Fruit fly (Drosophila melanogaster) whole organism, larva: ENCODE data around the gene mtgo.
A peak's percentile ranks its signal among the peaks of the same experiment; 100 is the strongest.

ENCODE experiments used
- noc ChIP-seq: fragments of 200-800 bp; sonication (Bioruptor generic); optimal IDR thresholded peaks from 3 replicates; lab custom pipeline; 2019; ENCODE audit warnings: missing biosample characterization, mild to moderate bottlenecking, missing genetic modification characterization, moderate library complexity

Gene mtgo

dm6 chr2L:16620384-16620908 lies 75.6 kb downstream of the mtgo start:
- TF ChIP-seq noc (tag; lab: Kevin White, UChicago): no peak

dm6 chr2L:16621460-16621859 lies 76.6 kb downstream of the mtgo start:
- no peak for TF ChIP-seq noc (tag; lab: Kevin White, UChicago)

DNA sequence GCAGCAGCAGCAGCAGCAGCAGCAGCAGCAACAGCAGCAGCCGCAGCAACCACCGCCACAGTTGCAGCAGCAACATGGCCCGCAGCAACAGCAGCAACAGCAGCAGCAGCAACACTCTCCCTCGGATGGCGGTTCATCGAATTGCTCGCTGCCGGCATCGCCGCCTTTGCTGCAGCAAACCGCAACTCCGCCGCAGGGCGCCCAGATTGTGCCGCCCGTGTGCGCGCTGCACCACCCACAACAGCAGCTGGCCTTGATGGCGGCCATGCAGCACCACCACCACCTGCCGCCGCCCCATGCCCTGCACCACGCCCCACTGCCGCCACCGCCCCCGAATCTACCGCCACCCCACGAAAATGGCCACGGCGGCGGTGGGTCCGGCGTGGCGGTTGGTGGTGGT lies 77.3 kb downstream of the mtgo start:
- TF ChIP-seq noc (tag; lab: Kevin White, UChicago): no peak

DNA sequence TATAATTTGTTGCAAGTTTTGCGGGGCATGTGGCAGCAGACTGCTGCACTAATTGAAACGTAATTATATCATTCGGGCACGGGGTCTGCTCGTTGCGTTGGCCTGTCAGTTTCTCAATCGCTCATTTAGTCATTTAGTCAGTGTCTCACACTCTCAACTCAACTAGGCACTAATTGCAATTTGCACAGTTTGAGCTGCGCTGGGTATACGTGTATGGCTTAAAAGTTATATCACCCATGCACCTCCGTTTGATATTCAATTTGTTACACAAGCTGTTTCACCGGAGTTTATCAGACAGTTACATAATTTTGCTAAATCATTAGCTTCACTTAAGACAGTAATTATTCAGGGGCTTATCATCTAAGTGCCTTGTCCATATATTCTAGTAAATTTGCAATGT lies 83.1 kb downstream of the mtgo start:
- no peak for TF ChIP-seq noc (tag; lab: Kevin White, UChicago)

DNA sequence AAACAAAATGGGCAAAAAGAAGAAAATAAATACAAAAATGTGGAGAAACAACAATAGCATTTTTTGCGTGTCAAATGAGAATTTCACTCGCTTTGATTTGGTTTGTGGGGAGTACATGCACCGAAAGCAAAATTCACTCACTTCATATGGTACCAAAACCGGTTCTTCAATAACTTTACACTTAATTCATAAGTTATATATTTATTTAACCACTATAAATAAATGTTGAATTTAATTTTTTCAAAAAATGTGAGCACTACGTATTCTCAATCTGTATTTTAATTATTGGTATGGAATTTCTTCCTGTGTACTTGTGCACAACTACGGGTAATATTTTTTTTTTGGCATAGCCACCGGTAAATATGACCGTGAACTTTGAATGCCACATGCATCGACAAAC lies 84.4 kb downstream of the mtgo start:
- TF ChIP-seq noc (tag; lab: Kevin White, UChicago): no peak

DNA sequence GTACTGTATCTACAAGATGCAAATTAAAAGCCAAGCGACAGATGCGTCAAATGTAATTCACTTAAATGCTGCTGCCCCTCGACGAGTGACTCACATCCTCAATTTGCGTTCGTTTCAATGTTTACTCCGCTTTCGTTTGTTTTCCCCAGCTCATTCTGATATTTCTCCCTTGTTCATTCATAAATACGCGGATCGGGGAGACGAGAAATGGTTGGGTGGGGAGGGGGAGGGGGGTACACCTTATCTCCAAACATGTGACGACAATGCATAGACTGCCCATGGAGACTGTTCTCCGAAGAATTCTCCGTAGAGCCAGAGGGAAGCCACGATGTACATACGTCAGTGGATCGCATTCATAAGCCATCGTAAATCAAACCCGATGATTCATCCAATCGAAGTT lies 92.5 kb downstream of the mtgo start:
- TF ChIP-seq noc (tag; lab: Kevin White, UChicago): no peak

DNA sequence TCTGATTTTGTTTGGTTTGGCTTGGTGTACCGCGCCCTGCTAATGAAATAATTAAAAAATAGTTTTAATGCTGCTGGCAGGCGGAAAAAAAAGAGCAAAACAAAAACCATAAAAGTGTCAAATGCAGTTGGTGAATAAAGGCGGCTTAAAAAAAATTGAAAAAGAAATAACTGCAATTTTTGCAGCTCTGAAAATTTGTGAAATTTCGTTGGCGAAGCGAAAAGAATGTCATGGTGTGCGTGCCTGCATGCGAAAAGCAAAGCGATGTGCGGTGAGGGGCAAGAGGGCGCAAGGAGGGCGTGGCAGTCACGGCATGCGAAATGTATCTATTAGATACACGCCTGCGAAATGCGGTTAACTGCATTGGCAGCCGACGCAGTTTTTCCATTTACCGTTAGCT lies 93.5 kb downstream of the mtgo start:
- no peak for TF ChIP-seq noc (tag; lab: Kevin White, UChicago)

DNA sequence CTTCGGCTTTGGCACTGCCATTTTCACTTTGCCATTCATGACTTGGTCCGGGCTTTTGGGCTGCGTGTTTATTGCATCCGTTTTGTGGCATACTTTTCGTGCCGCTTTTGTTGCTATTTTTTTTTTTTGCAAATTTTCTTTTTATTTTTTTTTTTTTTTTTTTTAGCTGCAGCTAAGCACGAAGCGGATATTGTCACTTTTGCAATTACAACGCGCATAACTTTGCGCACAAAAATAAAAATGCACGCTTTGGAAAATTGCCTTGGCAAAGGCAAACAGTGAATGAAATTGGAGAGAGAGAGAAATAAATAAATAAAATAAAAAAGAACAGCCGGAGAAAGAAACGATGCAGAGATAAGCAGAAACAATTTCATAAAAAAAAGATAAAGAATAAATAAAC lies 96.0 kb downstream of the mtgo start:
- no peak for TF ChIP-seq noc (tag; lab: Kevin White, UChicago)

dm6 chr2L:16643445-16643844 lies 98.6 kb downstream of the mtgo start:
- TF ChIP-seq noc (tag; lab: Kevin White, UChicago): no peak

- peak; percentile 60 for TF ChIP-seq noc (tag; lab: Kevin White, UChicago)
Observed at dm6 chr2L:16643961-16644360, 99.1 kb downstream of the mtgo start.

- TF ChIP-seq noc (tag; lab: Kevin White, UChicago): no peak
Observed at dm6 chr2L:16645479-16646302, 100.9 kb downstream of the mtgo start.

- TF ChIP-seq noc (tag; lab: Kevin White, UChicago): no peak
Observed at dm6 chr2L:16647773-16648172, 103.0 kb downstream of the mtgo start.

DNA sequence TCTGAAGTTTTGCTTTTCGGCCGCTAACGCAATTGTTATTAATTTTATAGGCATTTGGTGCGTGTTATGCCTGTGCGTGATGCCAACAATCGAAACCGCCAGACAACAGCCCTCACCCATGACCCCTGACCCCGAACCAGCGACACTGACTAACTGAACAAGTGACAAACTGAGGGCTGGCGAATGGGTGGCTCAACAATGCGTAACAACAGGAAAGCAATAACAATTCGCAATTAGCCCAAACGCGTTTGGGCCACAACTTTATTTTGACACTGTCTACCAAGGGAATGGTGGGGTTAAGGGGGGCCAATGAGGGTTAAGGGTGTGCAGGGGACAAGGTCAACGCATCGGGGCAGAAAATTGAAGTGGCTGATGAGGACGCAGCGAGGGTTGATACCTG lies 104.1 kb downstream of the mtgo start:
- no peak for TF ChIP-seq noc (tag; lab: Kevin White, UChicago)

dm6 chr2L:16653541-16653940 lies 108.7 kb downstream of the mtgo start:
- no peak for TF ChIP-seq noc (tag; lab: Kevin White, UChicago)

dm6 chr2L:16656692-16657109 lies 111.9 kb downstream of the mtgo start:
- TF ChIP-seq noc (tag; lab: Kevin White, UChicago): no peak

DNA sequence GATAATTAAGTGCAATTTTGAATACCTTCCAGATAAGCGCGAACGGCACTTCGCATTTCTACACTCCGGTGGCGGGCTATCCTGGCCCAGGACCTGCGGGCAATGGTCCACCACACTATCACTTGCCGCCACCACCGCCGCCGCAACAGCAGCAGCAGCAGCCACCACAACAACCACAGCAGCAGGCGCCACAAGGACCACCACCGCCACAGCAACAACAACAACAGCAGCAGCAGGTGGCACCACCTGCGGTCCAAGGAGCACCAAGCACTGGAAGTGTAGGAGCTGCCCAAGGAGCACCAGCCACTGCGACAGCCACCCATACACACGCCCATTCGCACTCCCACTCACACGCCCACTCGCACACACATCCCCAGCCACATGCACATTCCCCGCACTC lies 112.7 kb downstream of the mtgo start:
- no peak for TF ChIP-seq noc (tag; lab: Kevin White, UChicago)

DNA sequence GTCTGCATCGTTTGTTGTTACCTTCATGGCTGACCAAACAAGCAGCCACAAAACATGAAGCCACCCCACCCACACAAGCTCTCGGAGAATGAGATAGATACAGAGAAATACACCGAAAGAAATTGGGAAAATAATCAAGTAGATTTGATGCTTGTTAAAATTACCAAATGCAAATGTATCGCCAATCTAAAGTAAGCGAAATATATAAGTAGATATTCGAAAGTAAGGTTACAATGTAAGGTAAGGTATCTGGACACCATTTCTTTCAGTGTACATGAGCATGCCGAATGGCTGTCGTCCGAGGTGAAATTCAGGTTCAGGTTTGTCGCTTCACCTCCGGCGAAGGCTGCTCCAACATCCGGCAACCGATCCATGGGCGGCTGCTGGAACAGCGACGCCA lies 127.5 kb downstream of the mtgo start:
- TF ChIP-seq noc (tag; lab: Kevin White, UChicago): no peak
